Worm (Caenorhabditis elegans) whole organism, L1 larva: ENCODE measurements around the gene Y65A5A.1.

Experiments
- C04F5.9 ChIP-seq: sonication (generic microtip); optimal IDR thresholded peaks from 2 replicates; lab custom pipeline; 2016; ENCODE audit warnings: missing genetic modification characterization, missing compliant biosample characterization
- C16A3.4 ChIP-seq: fragments of 150-350 bp; optimal IDR thresholded peaks from 2 replicates; lab custom pipeline; 2014; ENCODE audit warnings: missing biosample characterization, missing genetic modification characterization
- C34B4.2 ChIP-seq: sonication (generic microtip); optimal IDR thresholded peaks from 2 replicates; lab custom pipeline; 2017; ENCODE audit warnings: mild to moderate bottlenecking, missing genetic modification characterization, missing compliant biosample characterization
- Y116A8C.19 ChIP-seq: sonication (generic microtip); optimal IDR thresholded peaks from 2 replicates; lab custom pipeline; 2016; ENCODE audit warnings: missing compliant biosample characterization, missing genetic modification characterization, borderline replicate concordance
- aha-1 ChIP-seq: fragments of 150-350 bp; optimal IDR thresholded peaks from 2 replicates; lab custom pipeline; 2014; ENCODE audit warnings: missing biosample characterization, missing genetic modification characterization
- alr-1 ChIP-seq: fragments of 200-800 bp; sonication (Bioruptor generic); optimal IDR thresholded peaks from 2 replicates; lab custom pipeline; 2018; ENCODE audit warnings: borderline replicate concordance, mild to moderate bottlenecking, missing genetic modification characterization, missing compliant biosample characterization
- aly-2 ChIP-seq: fragments of 150-350 bp; optimal IDR thresholded peaks from 2 replicates; lab custom pipeline; 2014; ENCODE audit warnings: missing biosample characterization, missing genetic modification characterization
- blmp-1 ChIP-seq: fragments of 150-350 bp; optimal IDR thresholded peaks from 2 replicates; lab custom pipeline; 2014; ENCODE audit warnings: missing biosample characterization, missing genetic modification characterization
- ceh-82 ChIP-seq, 3 experiments: fragments of 150-350 bp in 1 of 3; sonication (generic microtip) in 2 of 3; optimal IDR thresholded peaks; 2 replicates each; lab custom pipeline; 2014 to 2017; ENCODE audit warnings: missing biosample characterization in 3 of 3, missing genetic modification characterization in 3 of 3
- dpl-1 ChIP-seq, 3 experiments: fragments of 150-350 bp in 2 of 3; sonication (generic microtip) in 1 of 3; optimal IDR thresholded peaks; 2 replicates each; lab custom pipeline; 2014 to 2017; ENCODE audit warnings: missing biosample characterization in 3 of 3, missing genetic modification characterization in 3 of 3, missing genetic modification reagents in 3 of 3
- dsc-1 ChIP-seq: sonication (generic microtip); optimal IDR thresholded peaks from 2 replicates; lab custom pipeline; 2016; ENCODE audit warnings: mild to moderate bottlenecking, missing genetic modification characterization, missing compliant biosample characterization
- efl-1 ChIP-seq, 4 experiments: fragments of 150-350 bp; optimal IDR thresholded peaks in 3 of 4; peaks in 1 of 4; 1 replicate in 1 of 4; 2 replicates in 3 of 4; lab custom pipeline; 2014; ENCODE audit warnings: missing biosample characterization in 2 of 4, missing genetic modification characterization in 2 of 4, missing genetic modification reagents in 2 of 4
- efl-3 ChIP-seq: fragments of 200-800 bp; sonication (Bioruptor generic); optimal IDR thresholded peaks from 2 replicates; lab custom pipeline; 2018; ENCODE audit warnings: mild to moderate bottlenecking, missing genetic modification characterization, missing compliant biosample characterization
- elt-2 ChIP-seq: sonication (generic microtip); optimal IDR thresholded peaks from 2 replicates; lab custom pipeline; 2016; ENCODE audit warnings: missing genetic modification characterization, mild to moderate bottlenecking, inconsistent platforms, missing compliant biosample characterization, missing genetic modification reagents
- elt-3 ChIP-seq, 6 experiments: fragments of 150-350 bp in 1 of 6; sonication (generic microtip); optimal IDR thresholded peaks; 2 replicates each; lab custom pipeline; 2017 to 2018; ENCODE audit warnings: missing biosample characterization in 6 of 6, missing genetic modification characterization in 6 of 6, inconsistent platforms in 1 of 6
- ets-5 ChIP-seq: fragments of 200-800 bp; sonication (Bioruptor generic); IDR thresholded peaks from 2 replicates; pipeline ENCODE4 v1.3.6; 2022; ENCODE audit warnings: missing genetic modification characterization, missing compliant biosample characterization
- fkh-10 ChIP-seq: sonication (generic microtip); optimal IDR thresholded peaks from 2 replicates; lab custom pipeline; 2017; ENCODE audit warnings: missing biosample characterization, missing genetic modification reagents, missing genetic modification characterization
- lin-14 ChIP-seq: fragments of 200-800 bp; sonication (Bioruptor generic); optimal IDR thresholded peaks from 2 replicates; lab custom pipeline; 2018; ENCODE audit warnings: mild to moderate bottlenecking, missing genetic modification characterization, moderate library complexity, missing compliant biosample characterization
- lin-15B ChIP-seq: fragments of 150-350 bp; sonication (generic microtip); optimal IDR thresholded peaks from 3 replicates; lab custom pipeline; 2014; ENCODE audit warnings: missing biosample characterization, missing genetic modification characterization
- lin-35 ChIP-seq, 2 experiments: fragments of 150-350 bp; optimal IDR thresholded peaks; 2 replicates each; lab custom pipeline; 2014; ENCODE audit warnings: missing biosample characterization in 2 of 2, missing genetic modification characterization in 2 of 2, missing genetic modification reagents in 2 of 2
- lin-39 ChIP-seq: fragments of 150-350 bp; optimal IDR thresholded peaks from 2 replicates; lab custom pipeline; 2014; ENCODE audit warnings: missing biosample characterization, missing genetic modification reagents, missing genetic modification characterization
- lir-3 ChIP-seq: sonication (generic microtip); optimal IDR thresholded peaks from 2 replicates; lab custom pipeline; 2016; ENCODE audit warnings: mild to moderate bottlenecking, missing genetic modification characterization, moderate library complexity, missing compliant biosample characterization; ENCODE audit not compliant: poor library complexity
- mab-9 ChIP-seq: fragments of 200-800 bp; sonication (Bioruptor generic); IDR thresholded peaks from 2 replicates; pipeline ENCODE4 v1.3.6; 2022; ENCODE audit warnings: missing genetic modification reagents, missing genetic modification characterization, missing compliant biosample characterization
- mep-1 ChIP-seq: fragments of 150-350 bp; optimal IDR thresholded peaks from 2 replicates; lab custom pipeline; 2014; ENCODE audit warnings: missing biosample characterization, missing genetic modification characterization
- nhr-12 ChIP-seq: sonication (generic microtip); optimal IDR thresholded peaks from 2 replicates; lab custom pipeline; 2017; ENCODE audit warnings: missing biosample characterization, missing genetic modification characterization
- nhr-19 ChIP-seq: fragments of 200-800 bp; sonication (Bioruptor generic); conservative IDR thresholded peaks from 2 replicates; pipeline ENCODE4 v1.3.6; 2022; ENCODE audit warnings: missing genetic modification characterization, missing compliant biosample characterization
- nhr-20 ChIP-seq: sonication (generic microtip); optimal IDR thresholded peaks from 2 replicates; lab custom pipeline; 2016; ENCODE audit warnings: mild to moderate bottlenecking, missing genetic modification characterization, missing compliant biosample characterization
- nhr-77 ChIP-seq: fragments of 150-350 bp; optimal IDR thresholded peaks from 2 replicates; lab custom pipeline; 2014; ENCODE audit warnings: missing biosample characterization, missing genetic modification characterization
- nhr-85 ChIP-seq: sonication (generic microtip); peaks from one replicate; lab custom pipeline; 2016; ENCODE audit warnings: missing genetic modification characterization, inconsistent platforms, missing compliant biosample characterization
- nhr-90 ChIP-seq: sonication (generic microtip); optimal IDR thresholded peaks from 2 replicates; lab custom pipeline; 2016; ENCODE audit warnings: mild to moderate bottlenecking, missing genetic modification characterization, missing compliant biosample characterization; ENCODE audit not compliant: poor library complexity
- rnt-1 ChIP-seq: sonication (generic microtip); optimal IDR thresholded peaks from 2 replicates; lab custom pipeline; 2016; ENCODE audit warnings: mild to moderate bottlenecking, missing genetic modification characterization, moderate library complexity, missing compliant biosample characterization
- snu-23 ChIP-seq: sonication (generic microtip); optimal IDR thresholded peaks from 2 replicates; lab custom pipeline; 2016; ENCODE audit warnings: missing genetic modification characterization, missing compliant biosample characterization
- swsn-7 ChIP-seq: sonication (generic microtip); optimal IDR thresholded peaks from 2 replicates; lab custom pipeline; 2016; ENCODE audit warnings: missing genetic modification characterization, missing compliant biosample characterization
- tlp-1 ChIP-seq: fragments of 150-350 bp; optimal IDR thresholded peaks from 2 replicates; lab custom pipeline; 2014; ENCODE audit warnings: missing biosample characterization, missing genetic modification characterization
- unc-30 ChIP-seq: sonication (generic microtip); optimal IDR thresholded peaks from 2 replicates; lab custom pipeline; 2017; ENCODE audit warnings: missing biosample characterization, missing genetic modification characterization
- ztf-4 ChIP-seq: fragments of 150-350 bp; optimal IDR thresholded peaks from 2 replicates; lab custom pipeline; 2014; ENCODE audit warnings: missing biosample characterization, missing genetic modification characterization

Gene Y65A5A.1

DNA sequence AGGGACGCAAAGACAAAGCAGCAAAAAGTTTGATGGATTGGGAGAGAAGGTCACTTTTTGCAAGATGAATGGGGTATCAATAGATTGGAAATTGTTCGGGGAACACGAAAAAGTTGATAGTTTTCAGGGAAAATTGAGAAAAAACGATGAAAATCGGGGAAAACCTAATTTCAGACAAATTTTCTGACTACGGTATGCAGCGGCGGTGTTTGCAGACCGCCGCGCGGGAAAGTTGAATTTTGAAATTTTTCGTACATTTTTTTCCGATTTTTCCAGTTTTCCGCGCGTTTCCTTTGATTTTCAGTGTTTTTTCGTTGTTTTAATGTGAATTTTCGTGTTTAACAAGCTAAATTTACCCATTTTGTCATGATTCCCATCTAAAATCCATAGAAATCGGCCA lies 1.8 kb upstream of the Y65A5A.1 start:
- no peak for TF ChIP-seq nhr-77 (tag; lab: Kevin White, UChicago)
- no peak for TF ChIP-seq elt-2 (tag; lab: Kevin White, UChicago)
- no peak for TF ChIP-seq lin-39
- no peak for TF ChIP-seq efl-3 (GFP tag; lab: Kevin White, UChicago)
- no peak for TF ChIP-seq aha-1 (tag; lab: Kevin White, UChicago)
- no peak for TF ChIP-seq lin-35 (GFP tag; optimal IDR thresholded peaks at IDR 0.05; lab: Kevin White, UChicago)
- TF ChIP-seq C34B4.2 (tag; lab: Kevin White, UChicago): no peak
- TF ChIP-seq dsc-1 (tag; lab: Kevin White, UChicago): no peak
- no peak for TF ChIP-seq mab-9
- TF ChIP-seq lin-14 (GFP tag; lab: Kevin White, UChicago): no peak
- TF ChIP-seq Y116A8C.19: no peak
- TF ChIP-seq aly-2 (tag; lab: Kevin White, UChicago): no peak
- no peak for TF ChIP-seq lin-15B (tag; lab: Kevin White, UChicago)
- no peak for TF ChIP-seq lir-3 (tag; lab: Kevin White, UChicago)
- TF ChIP-seq nhr-85 (tag; lab: Kevin White, UChicago): no peak
- TF ChIP-seq swsn-7 (tag; lab: Kevin White, UChicago): no peak
- no peak for TF ChIP-seq nhr-20 (tag; lab: Kevin White, UChicago)

DNA sequence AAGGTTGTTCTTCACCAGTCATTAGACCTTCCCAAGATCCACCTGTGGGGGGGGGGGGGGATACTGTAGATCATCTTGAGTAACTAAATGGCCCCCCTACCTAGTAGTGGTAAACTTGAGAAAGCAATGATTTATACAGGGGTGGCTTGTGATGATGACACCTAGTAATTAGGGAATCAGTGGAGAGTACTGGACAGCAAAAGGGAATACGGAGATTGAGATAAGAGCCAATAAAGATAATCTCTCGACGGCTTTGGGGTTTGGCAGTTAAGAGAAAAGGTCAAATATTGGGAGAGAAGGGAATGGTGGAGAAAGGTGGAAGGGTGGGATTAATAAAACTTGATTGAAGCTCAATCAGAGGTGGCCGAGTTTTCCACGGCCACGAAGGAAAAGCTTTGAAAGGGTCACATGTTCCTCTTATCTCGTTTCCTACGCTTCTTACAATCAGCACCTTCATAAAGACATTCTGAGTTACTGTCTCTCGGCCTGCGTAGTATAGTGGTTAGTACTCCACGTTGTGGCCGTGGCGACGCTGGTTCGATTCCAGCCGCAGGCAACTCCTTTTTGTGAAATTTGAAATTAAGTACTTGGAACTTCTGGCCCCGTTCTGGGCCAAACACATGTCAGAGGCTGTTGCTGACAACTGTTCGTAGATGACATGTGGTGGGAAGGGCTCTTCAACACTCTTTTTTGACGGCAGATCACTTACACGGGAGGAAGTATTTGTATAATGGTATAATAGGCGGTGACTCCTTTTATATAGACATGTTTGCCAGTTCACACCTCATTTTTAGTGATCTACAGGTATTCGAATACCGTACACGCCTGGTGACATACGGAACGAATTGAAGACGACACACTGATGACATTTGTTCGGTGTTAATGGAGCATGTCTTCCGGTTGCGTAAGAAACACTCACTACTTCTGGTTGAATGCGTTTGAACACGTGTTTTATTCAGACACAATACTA lies 1.1 kb upstream of the Y65A5A.1 start:
- TF ChIP-seq nhr-12 (tag; lab: Kevin White, UChicago) (no peak), tlp-1 (tag; lab: Kevin White, UChicago) (no peak), efl-1 (optimal IDR thresholded peaks at IDR 0.05; lab: Kevin White, UChicago) (no peak), efl-1 (GFP tag; optimal IDR thresholded peaks at IDR 0.05 in 1 of 2; lab: Kevin White, UChicago) (peak in 1 of 2 experiments; percentile 82), ztf-4 (tag; lab: Kevin White, UChicago) (no peak), blmp-1 (tag; lab: Kevin White, UChicago) (peak; percentile 35), mep-1 (peak; percentile 1), nhr-19 (GFP tag; lab: Robert Waterston, UW) (0 out of 2 replicates have a peak, but pooled peaks have one; percentile 13), ets-5 (GFP tag; lab: Robert Waterston, UW) (no peak), dpl-1 (GFP tag; optimal IDR thresholded peaks at IDR 0.05; lab: Kevin White, UChicago) (peak in 1 of 3 experiments; percentile 23), mab-9 (no peak), ceh-82 (tag; optimal IDR thresholded peaks at IDR 0.05; lab: Kevin White, UChicago) (peak in 1 of 3 experiments; percentile 30), efl-3 (GFP tag; lab: Kevin White, UChicago) (peak; percentile 17), nhr-90 (tag; lab: Kevin White, UChicago) (peak; percentile 53), unc-30 (tag; lab: Kevin White, UChicago) (no peak), nhr-20 (tag; lab: Kevin White, UChicago) (peak; percentile 14), lin-35 (GFP tag; optimal IDR thresholded peaks at IDR 0.05; lab: Kevin White, UChicago) (peak in 1 of 2 experiments; percentile 65), elt-3 (tag; optimal IDR thresholded peaks at IDR 0.05; lab: Kevin White, UChicago) (peak in 1 of 6 experiments; percentile 9), alr-1 (no peak), Y116A8C.19 (no peak), rnt-1 (peak; percentile 19), C16A3.4 (tag; lab: Kevin White, UChicago) (peak; percentile 24), fkh-10 (GFP tag; lab: Kevin White, UChicago) (no peak), dsc-1 (tag; lab: Kevin White, UChicago) (no peak), snu-23 (GFP tag; lab: Kevin White, UChicago) (peak; percentile 48), elt-2 (tag; lab: Kevin White, UChicago) (peak; percentile 25), C04F5.9 (no peak), nhr-85 (tag; lab: Kevin White, UChicago) (peak; percentile 48)
